Worm (Caenorhabditis elegans) whole organism, young adult: ENCODE results near the gene tofu-1.

ENCODE experiments used
- F37B4.10 ChIP-seq: fragments of 200-800 bp; sonication (Bioruptor generic); IDR thresholded peaks from 2 replicates; pipeline ENCODE4 v1.3.6; 2022; ENCODE audit warnings: missing genetic modification characterization, missing compliant biosample characterization
- F39B2.1 ChIP-seq: fragments of 200-800 bp; sonication (Bioruptor generic); IDR thresholded peaks from 2 replicates; pipeline ENCODE4 v1.3.6; 2022; ENCODE audit warnings: missing genetic modification reagents, missing genetic modification characterization, missing compliant biosample characterization
- T26A5.8 ChIP-seq: sonication (generic microtip); optimal IDR thresholded peaks from 2 replicates; lab custom pipeline; 2016; ENCODE audit warnings: missing genetic modification characterization, missing compliant biosample characterization
- attf-5 ChIP-seq: fragments of 200-800 bp; sonication (Bioruptor generic); optimal IDR thresholded peaks from 2 replicates; lab custom pipeline; 2018; ENCODE audit warnings: mild to moderate bottlenecking, missing genetic modification characterization, missing compliant biosample characterization
- lin-54 ChIP-seq: fragments of 200-800 bp; sonication (Bioruptor generic); optimal IDR thresholded peaks from 2 replicates; lab custom pipeline; 2018; ENCODE audit warnings: mild to moderate bottlenecking, missing genetic modification characterization, missing compliant biosample characterization
- lir-1 ChIP-seq: fragments of 200-800 bp; sonication (Bioruptor generic); conservative IDR thresholded peaks from 2 replicates; pipeline ENCODE4 v1.3.6; 2022; ENCODE audit warnings: missing genetic modification reagents, missing genetic modification characterization, missing compliant biosample characterization
- snpc-4 ChIP-seq, 5 experiments: fragments of 150-350 bp in 1 of 5; sonication (generic microtip) in 4 of 5; optimal IDR thresholded peaks; 2 replicates each; lab custom pipeline; 2014 to 2018; ENCODE audit warnings: missing genetic modification characterization in 5 of 5, missing biosample characterization in 3 of 5, antibody characterized with exemption in 2 of 5, mild to moderate bottlenecking in 2 of 5, missing compliant biosample characterization in 2 of 5, missing genotype in 2 of 5, moderate library complexity in 2 of 5, missing genetic modification reagents in 1 of 5

Gene tofu-1

ce11 chrV:10031384-10032171, 50.6 kb downstream of the tofu-1 start (continued):
- TF ChIP-seq snpc-4 (GFP tag; optimal IDR thresholded peaks at IDR 0.05; lab: Kevin White, UChicago) (no peak), snpc-4 (tag; optimal IDR thresholded peaks at IDR 0.05; lab: Kevin White, UChicago) (peak in 1 of 4 experiments; percentile 34), F37B4.10 (no peak), lin-54 (GFP tag; lab: Kevin White, UChicago) (peak; percentile 66), lir-1 (GFP tag; lab: Robert Waterston, UW) (0 out of 2 replicates have a peak, but pooled peaks have one; percentile 23), F39B2.1 (no peak), T26A5.8 (tag; lab: Kevin White, UChicago) (no peak), attf-5 (GFP tag; lab: Kevin White, UChicago) (peak; percentile 17)
